Worm (Caenorhabditis elegans) whole organism, L1 larva: ENCODE data around the gene twk-44.

Source experiments
- C04F5.9 ChIP-seq: sonication (generic microtip); optimal IDR thresholded peaks from 2 replicates; lab custom pipeline; 2016; ENCODE audit warnings: missing genetic modification characterization, missing compliant biosample characterization
- aly-2 ChIP-seq: fragments of 150-350 bp; optimal IDR thresholded peaks from 2 replicates; lab custom pipeline; 2014; ENCODE audit warnings: missing biosample characterization, missing genetic modification characterization
- ceh-88 ChIP-seq: fragments of 200-800 bp; sonication (Bioruptor generic); IDR thresholded peaks from 2 replicates; pipeline ENCODE4 v1.3.6; 2022; ENCODE audit warnings: missing genetic modification characterization, missing compliant biosample characterization
- ceh-90 ChIP-seq: sonication (generic microtip); optimal IDR thresholded peaks from 2 replicates; lab custom pipeline; 2016; ENCODE audit warnings: missing genetic modification characterization, missing compliant biosample characterization
- dpl-1 ChIP-seq, 3 experiments: fragments of 150-350 bp in 2 of 3; sonication (generic microtip) in 1 of 3; optimal IDR thresholded peaks; 2 replicates each; lab custom pipeline; 2014 to 2017; ENCODE audit warnings: missing biosample characterization in 3 of 3, missing genetic modification characterization in 3 of 3, missing genetic modification reagents in 3 of 3
- egl-13 ChIP-seq: sonication (generic microtip); optimal IDR thresholded peaks from 2 replicates; lab custom pipeline; 2016; ENCODE audit warnings: missing genotype, missing genetic modification reagents, missing genetic modification characterization, missing compliant biosample characterization
- egl-27 ChIP-seq, 2 experiments: fragments of 150-350 bp in 1 of 2; sonication (generic microtip); optimal IDR thresholded peaks; 3 replicates each; lab custom pipeline; 2017 to 2018; ENCODE audit warnings: missing biosample characterization in 2 of 2, missing genetic modification characterization in 2 of 2, missing genetic modification reagents in 2 of 2
- elt-2 ChIP-seq: sonication (generic microtip); optimal IDR thresholded peaks from 2 replicates; lab custom pipeline; 2016; ENCODE audit warnings: missing genetic modification characterization, mild to moderate bottlenecking, inconsistent platforms, missing compliant biosample characterization, missing genetic modification reagents
- fkh-10 ChIP-seq: sonication (generic microtip); optimal IDR thresholded peaks from 2 replicates; lab custom pipeline; 2017; ENCODE audit warnings: missing biosample characterization, missing genetic modification reagents, missing genetic modification characterization
- fkh-8 ChIP-seq: sonication (generic microtip); optimal IDR thresholded peaks from 2 replicates; lab custom pipeline; 2016; ENCODE audit warnings: mild to moderate bottlenecking, missing genetic modification characterization, missing compliant biosample characterization
- fos-1 ChIP-seq: fragments of 150-350 bp; optimal IDR thresholded peaks from 2 replicates; lab custom pipeline; 2014; ENCODE audit warnings: missing biosample characterization, missing genetic modification characterization
- grh-1 ChIP-seq: fragments of 200-800 bp; sonication (Bioruptor generic); IDR thresholded peaks from 2 replicates; pipeline ENCODE4 v1.3.6; 2022; ENCODE audit warnings: missing genetic modification reagents, missing genetic modification characterization, missing compliant biosample characterization
- hlh-17 ChIP-seq: fragments of 200-800 bp; sonication (Bioruptor generic); optimal IDR thresholded peaks from 2 replicates; lab custom pipeline; 2018; ENCODE audit warnings: missing genetic modification characterization, mild to moderate bottlenecking, missing compliant biosample characterization, moderate library complexity, borderline replicate concordance
- irx-1 ChIP-seq: sonication (generic microtip); optimal IDR thresholded peaks from 2 replicates; lab custom pipeline; 2016; ENCODE audit warnings: missing genetic modification characterization, missing compliant biosample characterization
- jun-1 ChIP-seq: fragments of 150-350 bp; optimal IDR thresholded peaks from 2 replicates; lab custom pipeline; 2014; ENCODE audit warnings: missing biosample characterization, missing genetic modification reagents, missing genetic modification characterization
- lin-13 ChIP-seq: fragments of 150-350 bp; optimal IDR thresholded peaks from 2 replicates; lab custom pipeline; 2014; ENCODE audit warnings: missing biosample characterization, missing genetic modification reagents, missing genetic modification characterization
- lin-14 ChIP-seq: fragments of 200-800 bp; sonication (Bioruptor generic); optimal IDR thresholded peaks from 2 replicates; lab custom pipeline; 2018; ENCODE audit warnings: mild to moderate bottlenecking, missing genetic modification characterization, moderate library complexity, missing compliant biosample characterization
- lin-15B ChIP-seq: fragments of 150-350 bp; sonication (generic microtip); optimal IDR thresholded peaks from 3 replicates; lab custom pipeline; 2014; ENCODE audit warnings: missing biosample characterization, missing genetic modification characterization
- lsy-2 ChIP-seq, 2 experiments: fragments of 150-350 bp; optimal IDR thresholded peaks; 2 replicates each; lab custom pipeline; 2014; ENCODE audit warnings: missing biosample characterization in 2 of 2, missing genetic modification characterization in 2 of 2
- mab-9 ChIP-seq: fragments of 200-800 bp; sonication (Bioruptor generic); IDR thresholded peaks from 2 replicates; pipeline ENCODE4 v1.3.6; 2022; ENCODE audit warnings: missing genetic modification reagents, missing genetic modification characterization, missing compliant biosample characterization
- mep-1 ChIP-seq: fragments of 150-350 bp; optimal IDR thresholded peaks from 2 replicates; lab custom pipeline; 2014; ENCODE audit warnings: missing biosample characterization, missing genetic modification characterization
- nhr-12 ChIP-seq: sonication (generic microtip); optimal IDR thresholded peaks from 2 replicates; lab custom pipeline; 2017; ENCODE audit warnings: missing biosample characterization, missing genetic modification characterization
- nhr-19 ChIP-seq: fragments of 200-800 bp; sonication (Bioruptor generic); conservative IDR thresholded peaks from 2 replicates; pipeline ENCODE4 v1.3.6; 2022; ENCODE audit warnings: missing genetic modification characterization, missing compliant biosample characterization
- nhr-20 ChIP-seq: sonication (generic microtip); optimal IDR thresholded peaks from 2 replicates; lab custom pipeline; 2016; ENCODE audit warnings: mild to moderate bottlenecking, missing genetic modification characterization, missing compliant biosample characterization
- nhr-237 ChIP-seq: fragments of 150-350 bp; optimal IDR thresholded peaks from 2 replicates; lab custom pipeline; 2014; ENCODE audit warnings: missing biosample characterization, missing genetic modification characterization
- nhr-76 ChIP-seq: sonication (generic microtip); optimal IDR thresholded peaks from 2 replicates; lab custom pipeline; 2017; ENCODE audit warnings: missing biosample characterization, missing genetic modification characterization
- nhr-84 ChIP-seq: sonication (generic microtip); optimal IDR thresholded peaks from 2 replicates; lab custom pipeline; 2017; ENCODE audit warnings: missing biosample characterization, missing genetic modification characterization
- nhr-85 ChIP-seq: sonication (generic microtip); peaks from one replicate; lab custom pipeline; 2016; ENCODE audit warnings: missing genetic modification characterization, inconsistent platforms, missing compliant biosample characterization
- nhr-90 ChIP-seq: sonication (generic microtip); optimal IDR thresholded peaks from 2 replicates; lab custom pipeline; 2016; ENCODE audit warnings: mild to moderate bottlenecking, missing genetic modification characterization, missing compliant biosample characterization; ENCODE audit not compliant: poor library complexity
- pag-3 ChIP-seq: sonication (generic microtip); optimal IDR thresholded peaks from 2 replicates; lab custom pipeline; 2017; ENCODE audit warnings: missing genetic modification characterization, mild to moderate bottlenecking, missing compliant biosample characterization, antibody characterized with exemption, borderline replicate concordance; ENCODE audit not compliant: insufficient read depth
- pax-3 ChIP-seq: fragments of 200-800 bp; sonication (Bioruptor generic); optimal IDR thresholded peaks from 2 replicates; lab custom pipeline; 2018; ENCODE audit warnings: mild to moderate bottlenecking, missing genetic modification characterization, moderate library complexity, missing compliant biosample characterization
- pqm-1 ChIP-seq: sonication (generic microtip); optimal IDR thresholded peaks from 3 replicates; lab custom pipeline; 2017; ENCODE audit warnings: missing biosample characterization, missing genetic modification characterization
- rnt-1 ChIP-seq: sonication (generic microtip); optimal IDR thresholded peaks from 2 replicates; lab custom pipeline; 2016; ENCODE audit warnings: mild to moderate bottlenecking, missing genetic modification characterization, moderate library complexity, missing compliant biosample characterization
- skn-1 ChIP-seq: fragments of 150-350 bp; optimal IDR thresholded peaks from 2 replicates; lab custom pipeline; 2014; ENCODE audit warnings: missing biosample characterization, missing genetic modification characterization
- sox-4 ChIP-seq: sonication (generic microtip); optimal IDR thresholded peaks from 2 replicates; lab custom pipeline; 2016; ENCODE audit warnings: missing genetic modification characterization, missing compliant biosample characterization
- swsn-7 ChIP-seq: sonication (generic microtip); optimal IDR thresholded peaks from 2 replicates; lab custom pipeline; 2016; ENCODE audit warnings: missing genetic modification characterization, missing compliant biosample characterization
- tlp-1 ChIP-seq: fragments of 150-350 bp; optimal IDR thresholded peaks from 2 replicates; lab custom pipeline; 2014; ENCODE audit warnings: missing biosample characterization, missing genetic modification characterization
- unc-30 ChIP-seq: sonication (generic microtip); optimal IDR thresholded peaks from 2 replicates; lab custom pipeline; 2017; ENCODE audit warnings: missing biosample characterization, missing genetic modification characterization
- unc-86 ChIP-seq: sonication (generic microtip); optimal IDR thresholded peaks from 2 replicates; lab custom pipeline; 2016; ENCODE audit warnings: missing genetic modification characterization, missing compliant biosample characterization
- zag-1 ChIP-seq: fragments of 150-350 bp; optimal IDR thresholded peaks from 2 replicates; lab custom pipeline; 2014; ENCODE audit warnings: missing biosample characterization, missing genetic modification characterization
- zip-4 ChIP-seq: fragments of 200-800 bp; sonication (Bioruptor generic); optimal IDR thresholded peaks from 2 replicates; lab custom pipeline; 2018; ENCODE audit warnings: mild to moderate bottlenecking, missing genetic modification characterization, moderate library complexity, missing compliant biosample characterization
- ztf-4 ChIP-seq: fragments of 150-350 bp; optimal IDR thresholded peaks from 2 replicates; lab custom pipeline; 2014; ENCODE audit warnings: missing biosample characterization, missing genetic modification characterization

Gene twk-44

DNA sequence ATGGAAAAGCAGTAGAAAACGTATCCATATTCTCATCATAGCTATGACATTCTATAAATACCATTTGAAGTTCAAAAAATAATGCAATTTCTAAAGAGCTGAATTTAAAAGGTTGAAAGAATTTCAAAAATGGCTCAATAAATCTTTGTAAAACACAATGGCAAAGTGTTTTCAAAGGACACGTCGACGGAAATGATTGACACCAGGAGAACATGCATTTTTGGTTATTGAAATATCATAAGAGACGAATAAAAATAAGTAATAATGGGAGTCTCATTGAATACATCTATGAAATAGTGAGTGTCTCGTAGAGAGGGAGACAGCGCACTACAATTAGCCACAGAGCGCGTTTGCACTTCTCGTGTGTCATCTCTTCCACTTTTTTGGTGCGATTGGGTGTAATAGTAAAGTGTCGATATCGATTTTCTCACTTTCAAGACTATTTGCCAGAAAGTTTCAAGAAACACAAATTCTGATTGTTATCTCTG lies 29.6 kb upstream of the twk-44 start, which contains the start of gene T04F8.2 (continued):
- TF ChIP-seq pag-3 (tag; lab: Kevin White, UChicago) (no peak), nhr-19 (peak; percentile 29), egl-27 (tag; optimal IDR thresholded peaks at IDR 0.05; lab: Kevin White, UChicago) (no peak), unc-30 (tag; lab: Kevin White, UChicago) (no peak), nhr-76 (tag; lab: Kevin White, UChicago) (no peak), fkh-10 (GFP tag; lab: Kevin White, UChicago) (no peak), lsy-2 (tag; optimal IDR thresholded peaks at IDR 0.05; lab: Kevin White, UChicago) (peak; percentile 41 to 70), rnt-1 (peak; percentile 52), mab-9 (no peak), pax-3 (no peak), dpl-1 (GFP tag; optimal IDR thresholded peaks at IDR 0.05; lab: Kevin White, UChicago) (peak; percentile 6 to 40 (median 11)), elt-2 (tag; lab: Kevin White, UChicago) (peak; percentile 28), egl-13 (tag; lab: Kevin White, UChicago) (no peak), jun-1 (tag; lab: Kevin White, UChicago) (peak; percentile 51), lin-15B (tag; lab: Kevin White, UChicago) (peak; percentile 32), nhr-85 (tag; lab: Kevin White, UChicago) (peak; percentile 79), C04F5.9 (tag; lab: Kevin White, UChicago) (no peak), grh-1 (GFP tag; lab: Robert Waterston, UW) (no peak), nhr-237 (tag; lab: Kevin White, UChicago) (no peak), ceh-88 (GFP tag; lab: Robert Waterston, UW) (no peak), sox-4 (tag; lab: Kevin White, UChicago) (no peak), swsn-7 (peak; percentile 65), nhr-90 (tag; lab: Kevin White, UChicago) (peak; percentile 24), irx-1 (no peak), nhr-12 (tag; lab: Kevin White, UChicago) (no peak), aly-2 (tag; lab: Kevin White, UChicago) (no peak), lin-13 (GFP tag; lab: Kevin White, UChicago) (no peak), zag-1 (tag; lab: Kevin White, UChicago) (no peak), nhr-20 (peak; percentile 82), tlp-1 (tag; lab: Kevin White, UChicago) (no peak), fos-1 (peak; percentile 30), nhr-84 (tag; lab: Kevin White, UChicago) (no peak)
- TF ChIP-seq, all 84 proteins: peak for 34

- TF ChIP-seq lin-13 (GFP tag; lab: Kevin White, UChicago) (no peak), unc-30 (tag; lab: Kevin White, UChicago) (no peak), rnt-1 (no peak), skn-1 (tag; lab: Kevin White, UChicago) (no peak), mep-1 (tag; lab: Kevin White, UChicago) (no peak), zip-4 (GFP tag; lab: Kevin White, UChicago) (no peak), jun-1 (tag; lab: Kevin White, UChicago) (no peak), ceh-90 (tag; lab: Kevin White, UChicago) (no peak), unc-86 (no peak), pqm-1 (tag; lab: Kevin White, UChicago) (no peak), fkh-8 (tag; lab: Kevin White, UChicago) (no peak), lin-14 (GFP tag; lab: Kevin White, UChicago) (no peak), nhr-237 (tag; lab: Kevin White, UChicago) (no peak), hlh-17 (GFP tag; lab: Kevin White, UChicago) (no peak), ztf-4 (no peak)
Observed at ce11 chrX:11650751-11651150, 23.8 kb upstream of the twk-44 start, which contains the start of gene cutl-11. Gene cutl-11 (minus strand): TSS chrX:11650851.
